Worm (Caenorhabditis elegans) whole organism, early embryonic: ENCODE data around the gene F07C4.11.

Experiments
- aly-1 ChIP-seq: sonication (generic microtip); optimal IDR thresholded peaks from 2 replicates; lab custom pipeline; 2016; ENCODE audit warnings: missing genetic modification characterization, missing compliant biosample characterization
- ama-1 ChIP-seq: fragments of 150-350 bp; optimal IDR thresholded peaks from 2 replicates; lab custom pipeline; 2014
- ceh-13 ChIP-seq: fragments of 200-800 bp; sonication (Bioruptor generic); optimal IDR thresholded peaks from 2 replicates; lab custom pipeline; 2018; ENCODE audit warnings: mild to moderate bottlenecking, missing genetic modification characterization, missing compliant biosample characterization
- ceh-36 ChIP-seq: sonication (generic microtip); optimal IDR thresholded peaks from 2 replicates; lab custom pipeline; 2016; ENCODE audit warnings: missing genetic modification characterization, inconsistent platforms, missing compliant biosample characterization
- ets-7 ChIP-seq: sonication (generic microtip); optimal IDR thresholded peaks from 2 replicates; lab custom pipeline; 2016; ENCODE audit warnings: missing genotype, missing genetic modification characterization, missing compliant biosample characterization
- flt-1 ChIP-seq: fragments of 200-800 bp; sonication (Bioruptor generic); IDR thresholded peaks from 2 replicates; pipeline ENCODE4 v1.3.6; 2022; ENCODE audit warnings: missing genetic modification characterization, missing compliant biosample characterization
- hnd-1 ChIP-seq: sonication (generic microtip); optimal IDR thresholded peaks from 2 replicates; lab custom pipeline; 2016; ENCODE audit warnings: missing genetic modification characterization, missing compliant biosample characterization
- tbx-37 ChIP-seq: fragments of 200-800 bp; sonication (Bioruptor generic); conservative IDR thresholded peaks from 2 replicates; pipeline ENCODE4 v1.3.6; 2022; ENCODE audit warnings: missing genetic modification reagents, missing genetic modification characterization, missing compliant biosample characterization
- tra-4 ChIP-seq: sonication (generic microtip); optimal IDR thresholded peaks from 2 replicates; lab custom pipeline; 2017; ENCODE audit warnings: missing genetic modification characterization, missing compliant biosample characterization

- TF ChIP-seq ama-1 (no peak), tra-4 (tag; lab: Kevin White, UChicago) (no peak), ets-7 (tag; lab: Kevin White, UChicago) (no peak), tbx-37 (no peak), hnd-1 (tag; lab: Kevin White, UChicago) (no peak), ceh-13 (GFP tag; lab: Kevin White, UChicago) (no peak), aly-1 (tag; lab: Kevin White, UChicago) (no peak), flt-1 (GFP tag; lab: Robert Waterston, UW) (no peak), ceh-36 (tag; lab: Kevin White, UChicago) (no peak)
These were observed 21.3 kb downstream of the F07C4.11 start, which contains the start of gene C50E3.12 for ce11 chrV:7622011-7622465.
